Fruit fly (Drosophila melanogaster) whole organism, pupa: ENCODE data around the gene Nepl19.

Experiments used
- CG10348 ChIP-seq: fragments of 200-800 bp; sonication (Bioruptor generic); IDR thresholded peaks from 2 replicates; pipeline ENCODE4 v1.3.6; 2022; ENCODE audit warnings: missing biosample characterization, missing genetic modification characterization
- CG12605 ChIP-seq: fragments of 200-800 bp; sonication (Bioruptor generic); IDR thresholded peaks from 2 replicates; pipeline ENCODE4 v1.3.6; 2022; ENCODE audit warnings: missing biosample characterization, missing genetic modification characterization
- CG13204 ChIP-seq: fragments of 200-800 bp; sonication (Bioruptor generic); optimal IDR thresholded peaks from 2 replicates; lab custom pipeline; 2018; ENCODE audit warnings: missing biosample characterization, mild to moderate bottlenecking, missing genetic modification characterization, moderate library complexity
- CG14655 ChIP-seq: fragments of 200-800 bp; sonication (Bioruptor generic); optimal IDR thresholded peaks from 3 replicates; lab custom pipeline; 2017; ENCODE audit warnings: mild to moderate bottlenecking, missing biosample characterization, missing genetic modification reagents, missing genetic modification characterization
- CG15710 ChIP-seq: fragments of 200-800 bp; sonication (Bioruptor generic); optimal IDR thresholded peaks from 2 replicates; lab custom pipeline; 2018; ENCODE audit warnings: missing biosample characterization, mild to moderate bottlenecking, missing genetic modification characterization, moderate library complexity
- CG17806 ChIP-seq: fragments of 200-800 bp; sonication (Bioruptor generic); optimal IDR thresholded peaks from 2 replicates; lab custom pipeline; 2018; ENCODE audit warnings: missing biosample characterization, mild to moderate bottlenecking, missing genetic modification characterization, moderate library complexity
- CG32121 ChIP-seq: fragments of 200-800 bp; sonication (Bioruptor generic); IDR thresholded peaks from 2 replicates; pipeline ENCODE4 v1.3.6; 2022; ENCODE audit warnings: missing biosample characterization, missing genetic modification characterization
- CG34367 ChIP-seq: fragments of 200-800 bp; sonication (Bioruptor generic); optimal IDR thresholded peaks from 2 replicates; lab custom pipeline; 2018; ENCODE audit warnings: missing biosample characterization, mild to moderate bottlenecking, missing genetic modification characterization
- CG4496 ChIP-seq: fragments of 200-800 bp; sonication (Bioruptor generic); IDR thresholded peaks from 3 replicates; pipeline ENCODE4 v1.3.6; 2022; ENCODE audit warnings: missing biosample characterization, missing genetic modification characterization
- CG8159 ChIP-seq: fragments of 200-800 bp; sonication (Bioruptor generic); optimal IDR thresholded peaks from 3 replicates; lab custom pipeline; 2018; ENCODE audit warnings: missing biosample characterization, mild to moderate bottlenecking, missing genetic modification characterization, moderate library complexity
- CG8301 ChIP-seq: fragments of 200-800 bp; sonication (Bioruptor generic); optimal IDR thresholded peaks from 2 replicates; lab custom pipeline; 2018; ENCODE audit warnings: missing biosample characterization, mild to moderate bottlenecking, missing genetic modification characterization
- CG9948 ChIP-seq: fragments of 200-800 bp; sonication (Bioruptor generic); optimal IDR thresholded peaks from 2 replicates; lab custom pipeline; 2018; ENCODE audit warnings: missing biosample characterization, mild to moderate bottlenecking, missing genetic modification characterization, moderate library complexity
- D1 ChIP-seq: fragments of 200-800 bp; sonication (Bioruptor generic); optimal IDR thresholded peaks from 2 replicates; lab custom pipeline; 2018; ENCODE audit warnings: missing biosample characterization, mild to moderate bottlenecking, missing genetic modification characterization, moderate library complexity
- EcR ChIP-seq: fragments of 200-800 bp; sonication (Bioruptor generic); optimal IDR thresholded peaks from 3 replicates; lab custom pipeline; 2019; ENCODE audit warnings: missing biosample characterization, missing genetic modification characterization, mild to moderate bottlenecking, moderate library complexity, missing genetic modification reagents
- Ets98B ChIP-seq: fragments of 200-800 bp; sonication (Bioruptor generic); IDR thresholded peaks from 2 replicates; pipeline ENCODE4 v1.3.6; 2022; ENCODE audit warnings: missing biosample characterization, missing genetic modification characterization
- Pif1A ChIP-seq: fragments of 200-800 bp; sonication (Bioruptor generic); optimal IDR thresholded peaks from 3 replicates; lab custom pipeline; 2016; ENCODE audit warnings: missing biosample characterization, missing genetic modification characterization
- Pif1B ChIP-seq: fragments of 200-800 bp; sonication (Bioruptor generic); optimal IDR thresholded peaks from 3 replicates; lab custom pipeline; 2016; ENCODE audit warnings: missing biosample characterization, missing genetic modification characterization
- Snoo ChIP-seq: fragments of 200-800 bp; sonication (Bioruptor generic); optimal IDR thresholded peaks from 3 replicates; lab custom pipeline; 2017; ENCODE audit warnings: missing biosample characterization, mild to moderate bottlenecking, missing genetic modification characterization, inconsistent platforms
- fd96Ca ChIP-seq: fragments of 200-800 bp; sonication (Bioruptor generic); IDR thresholded peaks from 3 replicates; pipeline ENCODE4 v1.3.6; 2022; ENCODE audit warnings: missing biosample characterization, missing genetic modification characterization
- gl ChIP-seq: fragments of 200-800 bp; sonication (Bioruptor generic); optimal IDR thresholded peaks from 2 replicates; lab custom pipeline; 2018; ENCODE audit warnings: missing biosample characterization, mild to moderate bottlenecking, missing genetic modification characterization

The Nepl19 gene

dm6 chr3R:28845377-28845876 lies 34.5 kb downstream of the Nepl19 start:
- TF ChIP-seq fd96Ca (GFP tag; lab: Robert Waterston, UW) (no peak), CG13204 (peak; percentile 52), CG32121 (GFP tag; lab: Robert Waterston, UW) (peak; percentile 50), EcR (peak; percentile 65), Snoo (tag; lab: Kevin White, UChicago) (no peak)

- TF ChIP-seq Pif1A (GFP tag; lab: Kevin White, UChicago) (peak; percentile 53), Pif1B (GFP tag; lab: Kevin White, UChicago) (peak; percentile 31), CG34367 (tag; lab: Kevin White, UChicago) (no peak), Ets98B (GFP tag; lab: Robert Waterston, UW) (peak; percentile 69), CG12605 (GFP tag; lab: Robert Waterston, UW) (peak; percentile 45; the same call in 1 of the 2 replicates), CG17806 (tag; lab: Kevin White, UChicago) (no peak), Snoo (tag; lab: Kevin White, UChicago) (peak; percentile 5), CG4496 (no peak; the same call in 2 of the 3 replicates), fd96Ca (GFP tag; lab: Robert Waterston, UW) (peak; percentile 51; the same call in 1 of the 3 replicates), CG13204 (no peak), CG9948 (tag; lab: Kevin White, UChicago) (no peak), CG15710 (tag; lab: Kevin White, UChicago) (no peak), CG14655 (no peak)
Observed at dm6 chr3R:28844611-28845376, 35.1 kb downstream of the Nepl19 start, which contains the start of the genes Apc and spg. Gene Apc (minus strand): TSS chr3R:28844748. Gene spg (plus strand): TSS chr3R:28845270.

dm6 chr3R:28843776-28844610 lies 35.9 kb downstream of the Nepl19 start:
- TF ChIP-seq gl (tag; lab: Kevin White, UChicago) = no peak
- TF ChIP-seq CG32121 (GFP tag; lab: Robert Waterston, UW) = no peak
- no peak for TF ChIP-seq Pif1B (GFP tag; lab: Kevin White, UChicago)
- TF ChIP-seq CG14655 = no peak
- TF ChIP-seq CG10348 (GFP tag; lab: Robert Waterston, UW) = no peak
- TF ChIP-seq CG8159 = no peak
- no peak for TF ChIP-seq Ets98B (GFP tag; lab: Robert Waterston, UW)
- TF ChIP-seq CG34367 (tag; lab: Kevin White, UChicago) = no peak
- TF ChIP-seq CG4496 = no peak
- no peak for TF ChIP-seq CG8301
- TF ChIP-seq, all 21 proteins: peak for 0

- TF ChIP-seq D1 (no peak), CG12605 (GFP tag; lab: Robert Waterston, UW) (no peak)
Observed at dm6 chr3R:28842431-28842830, 37.5 kb downstream of the Nepl19 start.

- TF ChIP-seq CG34367 (tag; lab: Kevin White, UChicago) (no peak), CG17806 (tag; lab: Kevin White, UChicago) (peak; percentile 13), CG8301 (peak; percentile 70), CG9948 (tag; lab: Kevin White, UChicago) (no peak), CG10348 (GFP tag; lab: Robert Waterston, UW) (no peak), CG32121 (GFP tag; lab: Robert Waterston, UW) (peak; percentile 29; the same call in 1 of the 2 replicates), CG15710 (tag; lab: Kevin White, UChicago) (peak; percentile 10), CG12605 (GFP tag; lab: Robert Waterston, UW) (no peak), CG8159 (peak; percentile 50), Ets98B (GFP tag; lab: Robert Waterston, UW) (peak; percentile 48), CG4496 (peak; percentile 34; the same call in 1 of the 3 replicates)
- TF ChIP-seq, all 21 proteins: peak for 7
Observed at dm6 chr3R:28841968-28842367, 38.0 kb downstream of the Nepl19 start.

dm6 chr3R:28840620-28841019 lies 39.3 kb downstream of the Nepl19 start:
- TF ChIP-seq EcR = peak; percentile 58
- TF ChIP-seq CG17806 (tag; lab: Kevin White, UChicago) = no peak
- no peak for TF ChIP-seq CG8159
- 0 out of 3 replicates have a peak, but pooled peaks have one; percentile 27 for TF ChIP-seq CG4496
- no peak for TF ChIP-seq fd96Ca (GFP tag; lab: Robert Waterston, UW)
- no peak for TF ChIP-seq CG14655
- no peak for TF ChIP-seq CG12605 (GFP tag; lab: Robert Waterston, UW)
- no peak for TF ChIP-seq CG8301
